Fruit fly (Drosophila melanogaster): Measurements from ENCODE around the gene Pos.

The Pos gene

dm6 chr3R:32032885-32033284, 5.2 kb upstream of the Pos start:
- TF ChIP-seq gsb-n (tag; optimal IDR thresholded peaks at IDR 0.05): peak; percentile 14
- TF ChIP-seq ci (GFP tag; IDR thresholded peaks at IDR 0.05): 0 out of 3 replicates have a peak, but pooled peaks have one; percentile 22
- TF ChIP-seq shn (GFP tag; optimal IDR thresholded peaks at IDR 0.05): no peak
- peak; percentile 79 for TF ChIP-seq sens (GFP tag)
- peak; percentile 39; the same call in 1 of the 2 replicates for TF ChIP-seq CG14441 (GFP tag; IDR thresholded peaks at IDR 0.05)
- TF ChIP-seq Hsf (GFP tag; optimal IDR thresholded peaks at IDR 0.05): no peak
- peak; percentile 33; the same call in 1 of the 2 replicates for TF ChIP-seq ap (GFP tag; IDR thresholded peaks at IDR 0.05)
- TF ChIP-seq H15 (GFP tag; IDR thresholded peaks at IDR 0.05): no peak
- TF ChIP-seq Deaf1 (tag; optimal IDR thresholded peaks at IDR 0.05): no peak
- peak; percentile 27 for TF ChIP-seq Xbp1 (GFP tag; optimal IDR thresholded peaks at IDR 0.05)
- peak; percentile 85 for TF ChIP-seq Ets65A (GFP tag)
- TF ChIP-seq tgo (GFP tag; IDR thresholded peaks at IDR 0.05): 0 out of 3 replicates have a peak, but pooled peaks have one; percentile 40
- peak; percentile 50; the same call in 2 of the 3 replicates for TF ChIP-seq row (GFP tag; IDR thresholded peaks at IDR 0.05)
- TF ChIP-seq gem (tag; optimal IDR thresholded peaks at IDR 0.05): peak; percentile 50
- TF ChIP-seq luna (GFP tag; optimal IDR thresholded peaks at IDR 0.05): no peak
- peak; percentile 3 for TF ChIP-seq CG3407 (GFP tag; optimal IDR thresholded peaks at IDR 0.05)
- TF ChIP-seq eve (GFP tag; optimal IDR thresholded peaks at IDR 0.05): peak in 1 of 2 experiments; percentile 52
- no peak for TF ChIP-seq hb (GFP tag; IDR thresholded peaks at IDR 0.05; ENCODE audit: partially characterized antibody)
- TF ChIP-seq Lhr (GFP tag; optimal IDR thresholded peaks at IDR 0.05): no peak
- TF ChIP-seq Mad (GFP tag; optimal IDR thresholded peaks at IDR 0.05): peak; percentile 2
- TF ChIP-seq CG17359 (tag; optimal IDR thresholded peaks at IDR 0.05): peak; percentile 33
- TF ChIP-seq CG2199 (GFP tag; IDR thresholded peaks at IDR 0.05): 0 out of 3 replicates have a peak, but pooled peaks have one; percentile 39
- no peak for TF ChIP-seq CG4617 (GFP tag; optimal IDR thresholded peaks at IDR 0.05; ENCODE audit: borderline replicate concordance)
- 0 out of 2 replicates have a peak, but pooled peaks have one; percentile 37 for TF ChIP-seq CG32532 (GFP tag; IDR thresholded peaks at IDR 0.05)
- no peak for TF ChIP-seq klu (GFP tag; IDR thresholded peaks at IDR 0.05)
- TF ChIP-seq esg (GFP tag; conservative IDR thresholded peaks at IDR 0.05): 0 out of 2 replicates have a peak, but pooled peaks have one; percentile 7
- TF ChIP-seq Hr3 (GFP tag; optimal IDR thresholded peaks at IDR 0.05): no peak
- peak in 1 of 2 experiments; percentile 15 for TF ChIP-seq dpn (GFP tag; optimal IDR thresholded peaks at IDR 0.05)
- peak; percentile 4 for TF ChIP-seq CG2678 (tag; optimal IDR thresholded peaks at IDR 0.05)
- no peak for TF ChIP-seq cas (GFP tag; IDR thresholded peaks at IDR 0.05)
- peak; percentile 13 for TF ChIP-seq CG1602 (GFP tag; optimal IDR thresholded peaks at IDR 0.05)
- peak; percentile 17; the same call in 1 of the 2 replicates for TF ChIP-seq CG10366 (GFP tag; IDR thresholded peaks at IDR 0.05)
- TF ChIP-seq CG14014 (GFP tag; IDR thresholded peaks at IDR 0.05): 0 out of 2 replicates have a peak, but pooled peaks have one; percentile 17
- TF ChIP-seq CG8944 (GFP tag; optimal IDR thresholded peaks at IDR 0.05): no peak
- TF ChIP-seq ind (GFP tag; optimal IDR thresholded peaks at IDR 0.05): peak; percentile 24
- peak; percentile 18 for TF ChIP-seq CG18262 (tag; optimal IDR thresholded peaks at IDR 0.05)
- TF ChIP-seq CG11695 (GFP tag; IDR thresholded peaks at IDR 0.05): 0 out of 3 replicates have a peak, but pooled peaks have one; percentile 14
- TF ChIP-seq Spps (tag; optimal IDR thresholded peaks at IDR 0.05): no peak
- no peak for TF ChIP-seq Med (GFP tag)
- peak; percentile 14 for TF ChIP-seq Oli (tag; optimal IDR thresholded peaks at IDR 0.05)
- peak; percentile 3 for TF ChIP-seq CG15269 (tag; optimal IDR thresholded peaks at IDR 0.05)
- peak; percentile 1 for TF ChIP-seq tin (GFP tag; optimal IDR thresholded peaks at IDR 0.05)
- peak; percentile 11 for TF ChIP-seq Blimp-1 (GFP tag; optimal IDR thresholded peaks at IDR 0.05)
- no peak for TF ChIP-seq CG10462 (GFP tag; optimal IDR thresholded peaks at IDR 0.05)
- TF ChIP-seq dysf (GFP tag; IDR thresholded peaks at IDR 0.05): 0 out of 3 replicates have a peak, but pooled peaks have one; percentile 17
- peak; percentile 12 for TF ChIP-seq Sox100B (GFP tag; optimal IDR thresholded peaks at IDR 0.05)
- TF ChIP-seq Ssrp (tag; optimal IDR thresholded peaks at IDR 0.05): peak; percentile 19
- no peak for TF ChIP-seq kay (GFP tag; optimal IDR thresholded peaks at IDR 0.05)
- peak; percentile 38 for TF ChIP-seq CG30403 (GFP tag; optimal IDR thresholded peaks at IDR 0.05)
- TF ChIP-seq HLH3B (GFP tag; IDR thresholded peaks at IDR 0.05): 0 out of 2 replicates have a peak, but pooled peaks have one; percentile 29
- peak; percentile 14 for TF ChIP-seq bcd (GFP tag; optimal IDR thresholded peaks at IDR 0.05)
